Fruit fly (Drosophila melanogaster) whole organism, embryonic: ENCODE data around the gene BtbVII.
A peak's percentile ranks its signal among the peaks of the same experiment; 100 is the strongest.

ENCODE experiments used
- ATbp ChIP-seq: fragments of 200-800 bp; sonication (Bioruptor generic); optimal IDR thresholded peaks from 2 replicates; lab custom pipeline; 2017; ENCODE audit warnings: missing biosample characterization, mild to moderate bottlenecking, missing genetic modification characterization, missing genetic modification reagents
- Asciz ChIP-seq: fragments of 200-800 bp; sonication (Bioruptor generic); optimal IDR thresholded peaks from 2 replicates; lab custom pipeline; 2017; ENCODE audit warnings: missing biosample characterization, mild to moderate bottlenecking, missing genetic modification characterization, missing genetic modification reagents
- CG10431 ChIP-seq: fragments of 200-800 bp; sonication (Bioruptor generic); optimal IDR thresholded peaks from 3 replicates; lab custom pipeline; 2018; ENCODE audit warnings: missing biosample characterization, mild to moderate bottlenecking, missing genetic modification characterization
- CG10959 ChIP-seq: fragments of 200-800 bp; sonication (Bioruptor generic); IDR thresholded peaks from 2 replicates; pipeline ENCODE4 v1.3.6; 2022; ENCODE audit warnings: missing biosample characterization, missing genetic modification characterization
- CG15479 ChIP-seq: fragments of 200-800 bp; sonication (Bioruptor generic); optimal IDR thresholded peaks from 3 replicates; lab custom pipeline; 2019; ENCODE audit warnings: missing biosample characterization, mild to moderate bottlenecking, missing genetic modification characterization, moderate library complexity
- CG17912 ChIP-seq: fragments of 200-800 bp; sonication (Bioruptor generic); optimal IDR thresholded peaks from 2 replicates; lab custom pipeline; 2018; ENCODE audit warnings: missing biosample characterization, mild to moderate bottlenecking, missing genetic modification characterization
- CG18599 ChIP-seq: fragments of 200-800 bp; sonication (Bioruptor generic); optimal IDR thresholded peaks from 3 replicates; lab custom pipeline; 2017; ENCODE audit warnings: missing biosample characterization, missing genetic modification characterization, mild to moderate bottlenecking, moderate library complexity, missing genetic modification reagents
- CG2116 ChIP-seq: fragments of 200-800 bp; sonication (Bioruptor generic); optimal IDR thresholded peaks from 3 replicates; lab custom pipeline; 2018; ENCODE audit warnings: missing biosample characterization, mild to moderate bottlenecking, missing genetic modification characterization
- CG2712 ChIP-seq: fragments of 200-800 bp; optimal IDR thresholded peaks from 3 replicates; lab custom pipeline; 2019; ENCODE audit warnings: missing biosample characterization, mild to moderate bottlenecking, missing genetic modification characterization, moderate library complexity
- CG31224 ChIP-seq: fragments of 200-800 bp; sonication (Bioruptor generic); IDR thresholded peaks from 2 replicates; pipeline ENCODE4 v1.3.6; 2022; ENCODE audit warnings: missing biosample characterization, missing genetic modification characterization
- CG34224 ChIP-seq: fragments of 200-800 bp; sonication (Bioruptor generic); IDR thresholded peaks from 3 replicates; pipeline ENCODE4 v1.3.6; 2022; ENCODE audit warnings: missing biosample characterization, missing genetic modification characterization; ENCODE audit not compliant: partially characterized antibody
- CG3995 ChIP-seq: fragments of 200-800 bp; sonication (Bioruptor generic); optimal IDR thresholded peaks from 3 replicates; lab custom pipeline; 2016; ENCODE audit warnings: missing biosample characterization, missing genetic modification characterization
- CG42726 ChIP-seq: fragments of 200-800 bp; sonication (Bioruptor generic); IDR thresholded peaks from 2 replicates; pipeline ENCODE4 v1.3.6; 2022; ENCODE audit warnings: missing biosample characterization, missing genetic modification characterization; ENCODE audit not compliant: partially characterized antibody
- CG4820 ChIP-seq: fragments of 200-800 bp; sonication (Bioruptor generic); optimal IDR thresholded peaks from 3 replicates; lab custom pipeline; 2016; ENCODE audit warnings: missing biosample characterization, missing genetic modification characterization
- CG7357 ChIP-seq: fragments of 200-800 bp; sonication (Bioruptor generic); IDR thresholded peaks from 3 replicates; pipeline ENCODE4 v1.3.6; 2022; ENCODE audit warnings: missing biosample characterization, missing genetic modification characterization
- CG9932 ChIP-seq: fragments of 200-800 bp; sonication (Bioruptor generic); IDR thresholded peaks from 2 replicates; pipeline ENCODE4 v1.3.6; 2022; ENCODE audit warnings: missing biosample characterization, missing genetic modification characterization
- Elba2 ChIP-seq: fragments of 200-800 bp; sonication (Bioruptor generic); optimal IDR thresholded peaks from 3 replicates; lab custom pipeline; 2016; ENCODE audit warnings: missing biosample characterization, missing genetic modification characterization
- Hsf ChIP-seq: fragments of 200-800 bp; sonication (Bioruptor generic); optimal IDR thresholded peaks from 3 replicates; lab custom pipeline; 2016; ENCODE audit warnings: missing biosample characterization, missing genetic modification characterization
- Kr ChIP-seq: fragments of 200-800 bp; sonication (Bioruptor generic); optimal IDR thresholded peaks from 2 replicates; lab custom pipeline; 2017; ENCODE audit warnings: missing biosample characterization, mild to moderate bottlenecking, missing genetic modification characterization
- MESR4 ChIP-seq: fragments of 200-800 bp; sonication (Bioruptor generic); optimal IDR thresholded peaks from 2 replicates; lab custom pipeline; 2018; ENCODE audit warnings: missing biosample characterization, mild to moderate bottlenecking, missing genetic modification characterization, moderate library complexity
- Med ChIP-seq: fragments of 200-800 bp; sonication (Bioruptor generic); peaks from one replicate; lab custom pipeline; 2016; ENCODE audit warnings: missing biosample characterization, missing genetic modification characterization, mild to moderate bottlenecking, inconsistent platforms, moderate library complexity
- Oaz ChIP-seq: fragments of 200-800 bp; sonication (Bioruptor generic); IDR thresholded peaks from 2 replicates; pipeline ENCODE4 v1.3.6; 2022; ENCODE audit warnings: missing biosample characterization, missing genetic modification characterization
- Usf ChIP-seq: fragments of 200-800 bp; sonication (Bioruptor generic); optimal IDR thresholded peaks from 2 replicates; lab custom pipeline; 2017; ENCODE audit warnings: missing genotype, missing biosample characterization, missing genetic modification characterization
- Xbp1 ChIP-seq: fragments of 200-800 bp; sonication (Bioruptor generic); optimal IDR thresholded peaks from 3 replicates; lab custom pipeline; 2016; ENCODE audit warnings: missing biosample characterization, mild to moderate bottlenecking, missing genetic modification characterization
- amos ChIP-seq: fragments of 200-800 bp; sonication (Bioruptor generic); IDR thresholded peaks from 2 replicates; pipeline ENCODE4 v1.3.6; 2022; ENCODE audit warnings: missing biosample characterization, missing genetic modification characterization; ENCODE audit not compliant: partially characterized antibody
- chinmo ChIP-seq: fragments of 200-800 bp; sonication (Bioruptor generic); IDR thresholded peaks from 4 replicates; pipeline ENCODE4 v1.3.6; 2022; ENCODE audit warnings: missing biosample characterization, missing genetic modification characterization; ENCODE audit not compliant: partially characterized antibody
- dan ChIP-seq: fragments of 200-800 bp; sonication (Bioruptor generic); IDR thresholded peaks from 2 replicates; pipeline ENCODE4 v1.3.6; 2022; ENCODE audit warnings: missing biosample characterization, missing genetic modification characterization
- dimm ChIP-seq: fragments of 200-800 bp; sonication (Bioruptor generic); IDR thresholded peaks from 2 replicates; pipeline ENCODE4 v1.3.6; 2022; ENCODE audit warnings: missing biosample characterization, missing genetic modification characterization
- disco-r ChIP-seq: fragments of 200-800 bp; sonication (Bioruptor generic); optimal IDR thresholded peaks from 2 replicates; lab custom pipeline; 2016; ENCODE audit warnings: missing biosample characterization, missing genetic modification characterization
- eyg ChIP-seq: fragments of 200-800 bp; sonication (Bioruptor generic); optimal IDR thresholded peaks from 3 replicates; lab custom pipeline; 2016; ENCODE audit warnings: missing biosample characterization, missing genetic modification characterization
- fd3F ChIP-seq: fragments of 200-800 bp; sonication (Bioruptor generic); optimal IDR thresholded peaks from 2 replicates; lab custom pipeline; 2018; ENCODE audit warnings: missing biosample characterization, mild to moderate bottlenecking, missing genetic modification characterization, moderate library complexity
- ftz-f1 ChIP-seq: fragments of 200-800 bp; sonication (Bioruptor generic); optimal IDR thresholded peaks from 2 replicates; lab custom pipeline; 2016; ENCODE audit warnings: missing biosample characterization, missing genetic modification characterization
- grau ChIP-seq: fragments of 200-800 bp; optimal IDR thresholded peaks from 3 replicates; lab custom pipeline; 2019; ENCODE audit warnings: missing biosample characterization, mild to moderate bottlenecking, missing genetic modification characterization, moderate library complexity
- hkb ChIP-seq, 2 experiments: fragments of 200-800 bp in 1 of 2; fragments of >200 bp in 1 of 2; sonication (Bioruptor generic) in 1 of 2; IDR thresholded peaks in 1 of 2; optimal IDR thresholded peaks in 1 of 2; 2 replicates each; pipeline versions ENCODE4 v1.3.6 to Lab custom; 2017 to 2022; ENCODE audit warnings: missing biosample characterization in 1 of 2, missing genetic modification characterization in 1 of 2
- insv ChIP-seq, 2 experiments: fragments of 200-800 bp; sonication (Bioruptor generic); optimal IDR thresholded peaks; 3 replicates each; lab custom pipeline; 2016 to 2018; ENCODE audit warnings: missing biosample characterization in 2 of 2, missing genetic modification characterization in 2 of 2
- kni ChIP-seq: fragments of 200-800 bp; sonication (Bioruptor generic); optimal IDR thresholded peaks from 3 replicates; lab custom pipeline; 2017; ENCODE audit warnings: mild to moderate bottlenecking, missing biosample characterization, missing genetic modification reagents, missing genetic modification characterization
- knrl ChIP-seq: fragments of 200-800 bp; sonication (Bioruptor generic); IDR thresholded peaks from 3 replicates; pipeline ENCODE4 v1.3.6; 2022; ENCODE audit warnings: missing biosample characterization, missing genetic modification characterization; ENCODE audit not compliant: partially characterized antibody
- lab ChIP-seq: fragments of 200-800 bp; sonication (Bioruptor generic); optimal IDR thresholded peaks from 3 replicates; lab custom pipeline; 2017; ENCODE audit warnings: missing biosample characterization, missing genetic modification characterization, mild to moderate bottlenecking, moderate library complexity, missing genetic modification reagents
- mld ChIP-seq: fragments of 200-800 bp; sonication (Bioruptor generic); IDR thresholded peaks from 3 replicates; pipeline ENCODE4 v1.3.6; 2022; ENCODE audit warnings: missing biosample characterization, missing genetic modification characterization; ENCODE audit not compliant: partially characterized antibody
- sd ChIP-seq: fragments of 200-800 bp; sonication (Bioruptor generic); optimal IDR thresholded peaks from 3 replicates; lab custom pipeline; 2018; ENCODE audit warnings: missing biosample characterization, mild to moderate bottlenecking, missing genetic modification characterization, moderate library complexity
- slou ChIP-seq: fragments of 200-800 bp; sonication (Bioruptor generic); optimal IDR thresholded peaks from 3 replicates; lab custom pipeline; 2016; ENCODE audit warnings: missing biosample characterization, missing genetic modification characterization
- so ChIP-seq: fragments of 200-800 bp; sonication (Bioruptor generic); IDR thresholded peaks from 3 replicates; pipeline ENCODE4 v1.3.6; 2022; ENCODE audit warnings: missing biosample characterization, missing genetic modification characterization
- sr ChIP-seq: fragments of 200-800 bp; sonication (Bioruptor generic); IDR thresholded peaks from 3 replicates; pipeline ENCODE4 v1.3.6; 2022; ENCODE audit warnings: missing biosample characterization, missing genetic modification characterization
- unpg ChIP-seq: fragments of 200-800 bp; sonication (Bioruptor generic); optimal IDR thresholded peaks from 3 replicates; lab custom pipeline; 2018; ENCODE audit warnings: missing biosample characterization, mild to moderate bottlenecking, missing genetic modification characterization, moderate library complexity

The BtbVII gene

DNA sequence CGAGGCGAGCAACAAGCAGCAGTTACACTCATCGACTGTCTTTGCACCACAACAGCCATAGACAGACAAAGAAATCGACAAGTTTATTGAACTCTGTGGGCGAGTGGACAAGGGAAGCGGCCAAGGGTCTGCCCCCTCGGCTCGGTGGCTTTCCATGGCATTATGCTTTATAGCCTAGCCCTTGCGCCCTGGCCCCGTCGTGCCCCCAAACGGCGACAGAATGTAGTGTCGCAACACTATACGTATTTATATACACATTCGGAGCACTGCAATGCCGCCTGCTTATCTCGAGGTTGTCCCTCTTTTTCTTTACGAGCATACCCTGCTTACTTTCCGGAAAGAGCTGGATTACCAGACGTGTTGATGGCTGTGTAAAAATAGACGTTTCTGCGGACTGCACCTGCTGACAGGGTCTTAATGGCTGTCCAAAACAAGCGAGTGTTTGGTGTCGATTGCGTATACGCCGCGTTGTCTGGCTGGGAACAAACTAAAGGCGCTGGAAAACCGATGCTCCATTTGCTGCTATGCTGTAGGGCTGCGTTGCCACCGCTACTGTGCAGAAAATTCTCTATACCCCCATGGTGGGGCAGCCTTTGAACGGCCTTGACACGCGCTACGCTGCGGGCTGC lies 25.6 kb upstream of the BtbVII start (continued):
- TF ChIP-seq unpg (no peak), CG17912 (no peak), CG18599 (GFP tag; lab: Kevin White, UChicago) (peak; percentile 18), lab (GFP tag; lab: Kevin White, UChicago) (peak; percentile 11), ftz-f1 (GFP tag; lab: Kevin White, UChicago) (peak; percentile 79), fd3F (GFP tag; lab: Kevin White, UChicago) (no peak)
- TF ChIP-seq, all 482 proteins: peak for 34

DNA sequence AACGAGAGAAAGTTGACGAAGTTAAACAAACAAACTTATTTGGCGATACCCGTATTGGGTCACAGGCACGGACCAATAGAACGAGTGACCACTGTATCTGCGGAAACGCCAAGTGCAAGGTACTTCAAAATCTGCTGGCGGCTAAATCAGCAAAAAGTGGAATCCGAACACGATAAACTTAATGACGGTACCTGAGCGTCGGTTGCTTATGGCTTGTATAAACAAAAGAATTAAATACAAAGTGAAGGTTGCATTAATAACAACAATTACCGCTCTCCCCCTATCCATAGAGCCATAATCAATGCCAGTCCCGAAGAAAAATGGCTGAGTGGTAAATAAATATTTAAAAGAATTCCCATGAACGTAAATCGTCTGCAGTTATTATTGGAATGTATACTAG lies 23.9 kb upstream of the BtbVII start:
- peak; percentile 66 for TF ChIP-seq Med (GFP tag; lab: Kevin White, UChicago)
- no peak for TF ChIP-seq CG2116 (GFP tag; lab: Kevin White, UChicago)
- TF ChIP-seq CG3995 (GFP tag; lab: Kevin White, UChicago): no peak
- 0 out of 2 replicates have a peak, but pooled peaks have one; percentile 16 for TF ChIP-seq Oaz (GFP tag; lab: Robert Waterston, UW)
- TF ChIP-seq eyg: no peak
- TF ChIP-seq dimm (GFP tag; lab: Robert Waterston, UW): no peak
- TF ChIP-seq Asciz (GFP tag; lab: Kevin White, UChicago): no peak
- TF ChIP-seq grau: peak; percentile 45
- no peak for TF ChIP-seq MESR4 (GFP tag; lab: Kevin White, UChicago)
- TF ChIP-seq sd (tag; lab: Kevin White, UChicago): no peak
- no peak for TF ChIP-seq Xbp1 (GFP tag; lab: Kevin White, UChicago)

DNA sequence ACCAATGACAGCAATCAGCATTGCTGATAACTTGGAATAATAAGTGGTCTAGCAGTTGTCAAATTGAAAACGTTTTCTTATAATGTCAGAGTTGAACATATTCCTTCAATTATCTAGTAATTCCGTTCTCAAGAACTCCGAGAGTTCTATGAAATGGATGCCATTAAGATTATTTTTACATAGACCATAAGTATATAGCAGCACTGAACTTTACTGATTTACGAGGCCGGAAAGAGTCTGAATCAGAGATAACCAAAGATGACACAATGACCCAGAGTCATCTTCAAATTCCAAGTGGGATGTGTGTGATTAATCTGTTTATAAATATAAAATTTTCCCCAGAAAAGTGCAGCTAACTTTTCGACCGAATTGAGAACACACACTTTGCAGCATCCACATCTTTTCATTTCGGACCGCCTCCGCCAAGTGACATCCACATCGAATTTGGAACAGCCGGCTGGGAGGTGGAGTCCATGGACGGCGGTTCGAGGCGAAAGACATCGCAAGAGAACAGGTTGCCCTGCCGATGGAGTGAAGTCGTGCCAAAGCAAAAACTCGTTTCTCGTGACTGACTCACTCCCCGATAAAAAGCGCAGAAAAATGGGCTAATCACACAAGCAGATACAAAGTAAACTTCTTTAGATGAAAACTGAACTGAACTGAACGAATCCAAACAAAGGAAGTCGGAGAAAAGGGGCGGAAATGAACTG lies 23.4 kb upstream of the BtbVII start:
- no peak for TF ChIP-seq CG10959 (GFP tag; lab: Robert Waterston, UW)
- TF ChIP-seq CG2712 (tag; lab: Kevin White, UChicago): no peak
- no peak for TF ChIP-seq CG34224 (GFP tag; lab: Robert Waterston, UW)
- TF ChIP-seq so (GFP tag; lab: Robert Waterston, UW): 0 out of 3 replicates have a peak, but pooled peaks have one; percentile 40
- no peak for TF ChIP-seq Elba2
- TF ChIP-seq Usf (GFP tag; lab: Kevin White, UChicago): no peak
- TF ChIP-seq sr (GFP tag; lab: Robert Waterston, UW): 0 out of 3 replicates have a peak, but pooled peaks have one; percentile 32
- TF ChIP-seq CG10431 (GFP tag; lab: Kevin White, UChicago): no peak
- peak; percentile 5 for TF ChIP-seq ATbp (GFP tag; lab: Kevin White, UChicago)
- TF ChIP-seq CG3995 (GFP tag; lab: Kevin White, UChicago): no peak
- no peak for TF ChIP-seq CG31224
- no peak for TF ChIP-seq slou
- TF ChIP-seq hkb (optimal IDR thresholded peaks at IDR 0.05; lab: Kevin White, UChicago): no peak
- TF ChIP-seq hkb (GFP tag; IDR thresholded peaks at IDR 0.05; lab: Robert Waterston, UW): 0 out of 2 replicates have a peak, but pooled peaks have one; percentile 15
- TF ChIP-seq insv (GFP tag; optimal IDR thresholded peaks at IDR 0.05; lab: Kevin White, UChicago): no peak
- TF ChIP-seq mld (GFP tag; lab: Robert Waterston, UW): no peak
- TF ChIP-seq CG7357 (GFP tag; lab: Robert Waterston, UW): no peak
- TF ChIP-seq knrl (GFP tag; lab: Robert Waterston, UW): no peak
- no peak for TF ChIP-seq CG4820
- TF ChIP-seq Kr: no peak
- TF ChIP-seq disco-r: no peak
- TF ChIP-seq amos (GFP tag; lab: Robert Waterston, UW): no peak
- TF ChIP-seq CG9932 (GFP tag; lab: Robert Waterston, UW): no peak
- no peak for TF ChIP-seq dan
- TF ChIP-seq Hsf: no peak
- peak; percentile 83; the same call in 2 of the 4 replicates for TF ChIP-seq chinmo
- TF ChIP-seq kni (GFP tag; lab: Kevin White, UChicago): peak; percentile 3
- no peak for TF ChIP-seq CG15479 (GFP tag; lab: Kevin White, UChicago)
- no peak for TF ChIP-seq CG42726 (GFP tag; lab: Robert Waterston, UW)
